Worm (Caenorhabditis elegans) whole organism, young adult: Measurements from ENCODE around the gene T05A8.6.
A peak's percentile ranks its signal among the peaks of the same experiment; 100 is the strongest.

Experiments
- B0019.2 ChIP-seq: fragments of 200-800 bp; sonication (Bioruptor generic); conservative IDR thresholded peaks from 2 replicates; pipeline ENCODE4 v1.3.6; 2022; ENCODE audit warnings: missing genetic modification reagents, missing genetic modification characterization, missing compliant biosample characterization
- D2030.7 ChIP-seq: fragments of 200-800 bp; sonication (Bioruptor generic); IDR thresholded peaks from 2 replicates; pipeline ENCODE4 v1.3.6; 2022; ENCODE audit warnings: missing genetic modification reagents, missing genetic modification characterization, missing compliant biosample characterization
- F10E7.11 ChIP-seq: sonication (generic microtip); optimal IDR thresholded peaks from 2 replicates; lab custom pipeline; 2017; ENCODE audit warnings: mild to moderate bottlenecking, missing genetic modification characterization, moderate library complexity, missing compliant biosample characterization
- F37B4.10 ChIP-seq: fragments of 200-800 bp; sonication (Bioruptor generic); IDR thresholded peaks from 2 replicates; pipeline ENCODE4 v1.3.6; 2022; ENCODE audit warnings: missing genetic modification characterization, missing compliant biosample characterization
- F57C9.4 ChIP-seq: sonication (generic microtip); optimal IDR thresholded peaks from 2 replicates; lab custom pipeline; 2017; ENCODE audit warnings: mild to moderate bottlenecking, missing genetic modification characterization, missing compliant biosample characterization
- akir-1 ChIP-seq: fragments of 200-800 bp; sonication (Bioruptor generic); optimal IDR thresholded peaks from 2 replicates; lab custom pipeline; 2018; ENCODE audit warnings: mild to moderate bottlenecking, missing genetic modification characterization, moderate library complexity, missing compliant biosample characterization
- aptf-2 ChIP-seq: fragments of 200-800 bp; sonication (Bioruptor generic); conservative IDR thresholded peaks from 2 replicates; pipeline ENCODE4 v1.3.6; 2022; ENCODE audit warnings: missing genetic modification reagents, missing genetic modification characterization, missing compliant biosample characterization
- bed-2 ChIP-seq: fragments of 200-800 bp; sonication (Bioruptor generic); IDR thresholded peaks from 2 replicates; pipeline ENCODE4 v1.3.6; 2022; ENCODE audit warnings: missing genetic modification reagents, missing genetic modification characterization, missing compliant biosample characterization
- cebp-1 ChIP-seq, 2 experiments: fragments of 200-800 bp in 1 of 2; sonication (Bioruptor generic) in 1 of 2; sonication (generic microtip) in 1 of 2; IDR thresholded peaks in 1 of 2; optimal IDR thresholded peaks in 1 of 2; 2 replicates each; pipeline versions ENCODE4 v1.3.6 to Lab custom; 2017 to 2022; ENCODE audit warnings: missing compliant biosample characterization in 2 of 2, missing genetic modification characterization in 2 of 2, mild to moderate bottlenecking in 1 of 2, missing genetic modification reagents in 1 of 2, moderate library complexity in 1 of 2
- ceh-58 ChIP-seq: fragments of 200-800 bp; sonication (Bioruptor generic); IDR thresholded peaks from 2 replicates; pipeline ENCODE4 v1.3.6; 2022; ENCODE audit warnings: missing genetic modification characterization, missing compliant biosample characterization
- dox-1 ChIP-seq: fragments of 200-800 bp; sonication (Bioruptor generic); IDR thresholded peaks from 2 replicates; pipeline ENCODE4 v1.3.6; 2022; ENCODE audit warnings: missing genetic modification reagents, missing genetic modification characterization, missing compliant biosample characterization
- egrh-3 ChIP-seq: fragments of 200-800 bp; sonication (Bioruptor generic); IDR thresholded peaks from 2 replicates; pipeline ENCODE4 v1.3.6; 2022; ENCODE audit warnings: missing genetic modification reagents, missing genetic modification characterization, missing compliant biosample characterization
- him-1 ChIP-seq: sonication (generic microtip); optimal IDR thresholded peaks from 2 replicates; lab custom pipeline; 2016; ENCODE audit warnings: missing genotype, missing genetic modification reagents, missing genetic modification characterization, missing compliant biosample characterization
- hmg-1.2 ChIP-seq: fragments of 200-800 bp; sonication (Bioruptor generic); IDR thresholded peaks from 2 replicates; pipeline ENCODE4 v1.3.6; 2022; ENCODE audit warnings: missing genetic modification reagents, missing genetic modification characterization, missing compliant biosample characterization
- lag-1 ChIP-seq: fragments of 200-800 bp; sonication (Bioruptor generic); IDR thresholded peaks from 2 replicates; pipeline ENCODE4 v1.3.6; 2022; ENCODE audit warnings: missing genetic modification reagents, missing genetic modification characterization, missing compliant biosample characterization
- let-607 ChIP-seq, 2 experiments: fragments of 200-800 bp in 1 of 2; sonication (Bioruptor generic) in 1 of 2; sonication (generic microtip) in 1 of 2; optimal IDR thresholded peaks; 2 replicates each; lab custom pipeline; 2016 to 2018; ENCODE audit warnings: mild to moderate bottlenecking in 2 of 2, missing compliant biosample characterization in 2 of 2, missing genetic modification characterization in 2 of 2, moderate library complexity in 2 of 2, missing genotype in 1 of 2
- lin-35 ChIP-seq, 3 experiments: fragments of 150-350 bp in 2 of 3; sonication (generic microtip) in 1 of 3; optimal IDR thresholded peaks; 2 replicates each; lab custom pipeline; 2014 to 2018; ENCODE audit warnings: missing biosample characterization in 3 of 3, missing genetic modification characterization in 3 of 3, missing genetic modification reagents in 3 of 3
- lin-40 ChIP-seq: sonication (generic microtip); optimal IDR thresholded peaks from 2 replicates; lab custom pipeline; 2016; ENCODE audit warnings: missing genetic modification characterization, mild to moderate bottlenecking, missing compliant biosample characterization, missing genotype, missing genetic modification reagents
- lin-54 ChIP-seq: fragments of 200-800 bp; sonication (Bioruptor generic); optimal IDR thresholded peaks from 2 replicates; lab custom pipeline; 2018; ENCODE audit warnings: mild to moderate bottlenecking, missing genetic modification characterization, missing compliant biosample characterization
- lir-1 ChIP-seq: fragments of 200-800 bp; sonication (Bioruptor generic); conservative IDR thresholded peaks from 2 replicates; pipeline ENCODE4 v1.3.6; 2022; ENCODE audit warnings: missing genetic modification reagents, missing genetic modification characterization, missing compliant biosample characterization
- lsl-1 ChIP-seq: fragments of 200-800 bp; sonication (Bioruptor generic); optimal IDR thresholded peaks from 2 replicates; lab custom pipeline; 2018; ENCODE audit warnings: mild to moderate bottlenecking, missing genetic modification characterization, moderate library complexity, missing compliant biosample characterization
- madf-10 ChIP-seq: sonication (generic microtip); optimal IDR thresholded peaks from 2 replicates; lab custom pipeline; 2016; ENCODE audit warnings: mild to moderate bottlenecking, missing genetic modification characterization, missing compliant biosample characterization
- madf-6 ChIP-seq: fragments of 200-800 bp; sonication (Bioruptor generic); IDR thresholded peaks from 2 replicates; pipeline ENCODE4 v1.3.6; 2022; ENCODE audit warnings: missing genetic modification reagents, missing genetic modification characterization, missing compliant biosample characterization
- mcd-1 ChIP-seq: fragments of 200-800 bp; sonication (Bioruptor generic); IDR thresholded peaks from 2 replicates; pipeline ENCODE4 v1.3.6; 2022; ENCODE audit warnings: missing genetic modification reagents, missing genetic modification characterization, missing compliant biosample characterization
- nfya-1 ChIP-seq: sonication (generic microtip); optimal IDR thresholded peaks from 2 replicates; lab custom pipeline; 2017; ENCODE audit warnings: antibody characterized with exemption, missing compliant biosample characterization, missing genetic modification characterization, borderline replicate concordance; ENCODE audit not compliant: insufficient read depth
- nfya-2 ChIP-seq: fragments of 200-800 bp; sonication (Bioruptor generic); IDR thresholded peaks from 2 replicates; pipeline ENCODE4 v1.3.6; 2022; ENCODE audit warnings: missing genetic modification reagents, missing genetic modification characterization, missing compliant biosample characterization
- rec-8 ChIP-seq, 2 experiments: sonication (generic microtip); optimal IDR thresholded peaks; 2 replicates each; lab custom pipeline; 2016; ENCODE audit warnings: mild to moderate bottlenecking in 2 of 2, missing genetic modification characterization in 2 of 2, missing genetic modification reagents in 2 of 2, missing genotype in 2 of 2, missing biosample characterization in 1 of 2, missing compliant biosample characterization in 1 of 2, moderate library complexity in 1 of 2
- sdz-38 ChIP-seq: sonication (generic microtip); optimal IDR thresholded peaks from 2 replicates; lab custom pipeline; 2016; ENCODE audit warnings: missing genotype, missing genetic modification characterization, missing compliant biosample characterization
- snpc-1.1 ChIP-seq: sonication (generic microtip); optimal IDR thresholded peaks from 2 replicates; lab custom pipeline; 2017; ENCODE audit warnings: missing genetic modification characterization, mild to moderate bottlenecking, missing compliant biosample characterization, antibody characterized with exemption, moderate library complexity, missing genotype, missing genetic modification reagents; ENCODE audit not compliant: insufficient read depth
- sptf-2 ChIP-seq: fragments of 200-800 bp; sonication (Bioruptor generic); optimal IDR thresholded peaks from 2 replicates; lab custom pipeline; 2018; ENCODE audit warnings: mild to moderate bottlenecking, missing genetic modification characterization, missing compliant biosample characterization
- tbp1 ChIP-seq: fragments of 200-800 bp; sonication (Bioruptor generic); optimal IDR thresholded peaks from 2 replicates; lab custom pipeline; 2018; ENCODE audit warnings: mild to moderate bottlenecking, missing genetic modification characterization, missing compliant biosample characterization
- zfh-2 ChIP-seq: fragments of 200-800 bp; sonication (Bioruptor generic); conservative IDR thresholded peaks from 2 replicates; pipeline ENCODE4 v1.3.6; 2022; ENCODE audit warnings: missing genetic modification reagents, missing genetic modification characterization, missing compliant biosample characterization
- ztf-3 ChIP-seq: fragments of 200-800 bp; sonication (Bioruptor generic); optimal IDR thresholded peaks from 2 replicates; lab custom pipeline; 2018; ENCODE audit warnings: mild to moderate bottlenecking, missing genetic modification characterization, missing compliant biosample characterization

T05A8.6 gene

ce11 chrII:2739619-2740018 is at the start of gene T05A8.6:
TSS of gene T05A8.6 (minus strand) at chrII:2739719.
- TF ChIP-seq bed-2 (GFP tag; lab: Robert Waterston, UW) (no peak), lir-1 (GFP tag; lab: Robert Waterston, UW) (no peak), lin-40 (no peak), F37B4.10 (no peak)

ce11 chrII:2787849-2788248 is 48.3 kb upstream of the T05A8.6 start:
- no peak for TF ChIP-seq akir-1 (GFP tag; lab: Kevin White, UChicago)
- no peak for TF ChIP-seq sptf-2 (GFP tag; lab: Kevin White, UChicago)
- no peak for TF ChIP-seq him-1 (tag; lab: Kevin White, UChicago)
- TF ChIP-seq bed-2 (GFP tag; lab: Robert Waterston, UW), result no peak
- no peak for TF ChIP-seq F10E7.11 (tag; lab: Kevin White, UChicago)
- TF ChIP-seq egrh-3 (GFP tag; lab: Robert Waterston, UW), result peak; percentile 25; the same call in 1 of the 2 replicates
- no peak for TF ChIP-seq D2030.7 (GFP tag; lab: Robert Waterston, UW)
- TF ChIP-seq ceh-58 (GFP tag; lab: Robert Waterston, UW), result no peak
- no peak for TF ChIP-seq dox-1 (GFP tag; lab: Robert Waterston, UW)
- TF ChIP-seq rec-8 (tag; optimal IDR thresholded peaks at IDR 0.05; lab: Kevin White, UChicago), result no peak
- peak; percentile 26; the same call in 1 of the 2 replicates for TF ChIP-seq madf-6
- TF ChIP-seq zfh-2 (GFP tag; lab: Robert Waterston, UW), result peak; percentile 66; the same call in 1 of the 2 replicates
- no peak for TF ChIP-seq lag-1 (GFP tag; lab: Robert Waterston, UW)

ce11 chrII:2787031-2787512 is 47.6 kb upstream of the T05A8.6 start, which contains the start of the genes F08D12.12 and srpa-72:
TSS of gene F08D12.12 (minus strand) at chrII:2787081.
TSS of gene srpa-72 (plus strand) at chrII:2787481.
- TF ChIP-seq ztf-3 (GFP tag; lab: Kevin White, UChicago) (no peak), lin-54 (peak; percentile 36), let-607 (tag; optimal IDR thresholded peaks at IDR 0.05; lab: Kevin White, UChicago) (peak; percentile 5 to 53), tbp1 (GFP tag; lab: Kevin White, UChicago) (peak; percentile 30), lin-35 (GFP tag; optimal IDR thresholded peaks at IDR 0.05; lab: Kevin White, UChicago) (no peak), hmg-1.2 (peak; percentile 34; the same call in 1 of the 2 replicates), cebp-1 (GFP tag; IDR thresholded peaks at IDR 0.05; lab: Robert Waterston, UW) (no peak), cebp-1 (tag; optimal IDR thresholded peaks at IDR 0.05; lab: Kevin White, UChicago) (peak; percentile 16), mcd-1 (GFP tag; lab: Robert Waterston, UW) (peak; percentile 54), nfya-2 (GFP tag; lab: Robert Waterston, UW) (no peak), B0019.2 (GFP tag; lab: Robert Waterston, UW) (no peak), sdz-38 (no peak), F57C9.4 (tag; lab: Kevin White, UChicago) (no peak), lsl-1 (GFP tag; lab: Kevin White, UChicago) (peak; percentile 6), aptf-2 (no peak), nfya-1 (tag; lab: Kevin White, UChicago) (no peak), madf-10 (no peak)

- TF ChIP-seq F37B4.10 (0 out of 2 replicates have a peak, but pooled peaks have one; percentile 64), egrh-3 (GFP tag; lab: Robert Waterston, UW) (peak; percentile 86; the same call in 1 of the 2 replicates), zfh-2 (GFP tag; lab: Robert Waterston, UW) (peak; percentile 88), snpc-1.1 (tag; lab: Kevin White, UChicago) (no peak)
Observed at ce11 chrII:2785787-2786186, 46.3 kb upstream of the T05A8.6 start.
